Fruit fly (Drosophila melanogaster) whole organism, prepupa: Measurements from ENCODE around the gene CG12679.
A peak's percentile ranks its signal among the peaks of the same experiment; 100 is the strongest.

Experiments used
- CG10631 ChIP-seq: fragments of 200-800 bp; sonication (Bioruptor generic); optimal IDR thresholded peaks from 2 replicates; lab custom pipeline; 2016; ENCODE audit warnings: missing biosample characterization, missing genetic modification characterization
- CG11294 ChIP-seq: fragments of 200-800 bp; sonication (Bioruptor generic); IDR thresholded peaks from 2 replicates; pipeline ENCODE4 v1.3.6; 2022; ENCODE audit warnings: missing biosample characterization, missing genetic modification characterization
- CG11762 ChIP-seq: fragments of 200-800 bp; sonication (Bioruptor generic); optimal IDR thresholded peaks from 3 replicates; lab custom pipeline; 2016; ENCODE audit warnings: missing biosample characterization, missing genetic modification characterization; ENCODE audit not compliant: insufficient read depth
- CG1621 ChIP-seq: fragments of 200-800 bp; sonication (Bioruptor generic); optimal IDR thresholded peaks from 3 replicates; lab custom pipeline; 2018; ENCODE audit warnings: missing biosample characterization, mild to moderate bottlenecking, missing genetic modification characterization
- CG16779 ChIP-seq: fragments of 200-800 bp; sonication (Bioruptor generic); optimal IDR thresholded peaks from 3 replicates; lab custom pipeline; 2017; ENCODE audit warnings: missing biosample characterization, mild to moderate bottlenecking, missing genetic modification characterization
- CG3032 ChIP-seq: fragments of 200-800 bp; optimal IDR thresholded peaks from 2 replicates; lab custom pipeline; 2019; ENCODE audit warnings: missing biosample characterization, mild to moderate bottlenecking, missing genetic modification characterization, moderate library complexity
- CG31627 ChIP-seq: fragments of 200-800 bp; sonication (Bioruptor generic); optimal IDR thresholded peaks from 3 replicates; lab custom pipeline; 2016; ENCODE audit warnings: missing biosample characterization, missing genetic modification characterization
- CG6163 ChIP-seq: fragments of 200-800 bp; sonication (Bioruptor generic); IDR thresholded peaks from 3 replicates; pipeline ENCODE4 v1.3.6; 2022; ENCODE audit warnings: missing biosample characterization, missing genetic modification characterization
- CG8319 ChIP-seq: fragments of 200-800 bp; sonication (Bioruptor generic); optimal IDR thresholded peaks from 3 replicates; lab custom pipeline; 2016; ENCODE audit warnings: missing biosample characterization, missing genetic modification characterization
- CG8632 ChIP-seq: fragments of 200-800 bp; sonication (Bioruptor generic); optimal IDR thresholded peaks from 3 replicates; lab custom pipeline; 2016; ENCODE audit warnings: missing biosample characterization, missing genetic modification characterization
- CG9139 ChIP-seq: fragments of 200-800 bp; sonication (Bioruptor generic); optimal IDR thresholded peaks from 3 replicates; lab custom pipeline; 2017; ENCODE audit warnings: missing biosample characterization, mild to moderate bottlenecking, missing genetic modification characterization
- Eip75B ChIP-seq: fragments of 200-800 bp; sonication (Bioruptor generic); optimal IDR thresholded peaks from 3 replicates; lab custom pipeline; 2016; ENCODE audit warnings: missing biosample characterization, missing genetic modification characterization
- Eip78C ChIP-seq: fragments of 200-800 bp; sonication (Bioruptor generic); peaks from one replicate; lab custom pipeline; 2016; ENCODE audit warnings: missing biosample characterization, missing genetic modification characterization
- Ets21C ChIP-seq: fragments of 200-800 bp; sonication (Bioruptor generic); optimal IDR thresholded peaks from 3 replicates; lab custom pipeline; 2016; ENCODE audit warnings: missing biosample characterization, missing genetic modification characterization
- Ets96B ChIP-seq: fragments of 200-800 bp; optimal IDR thresholded peaks from 2 replicates; lab custom pipeline; 2019; ENCODE audit warnings: missing biosample characterization, mild to moderate bottlenecking, missing genetic modification characterization, moderate library complexity
- Hr38 ChIP-seq: sonication (Bioruptor generic); optimal IDR thresholded peaks from 2 replicates; lab custom pipeline; 2016; ENCODE audit warnings: missing biosample characterization, missing genetic modification characterization
- Hr39 ChIP-seq: fragments of 200-800 bp; sonication (Bioruptor generic); optimal IDR thresholded peaks from 2 replicates; lab custom pipeline; 2016; ENCODE audit warnings: missing biosample characterization, missing genetic modification characterization
- Hr4 ChIP-seq: fragments of 200-800 bp; sonication (Bioruptor generic); optimal IDR thresholded peaks from 3 replicates; lab custom pipeline; 2016; ENCODE audit warnings: missing biosample characterization, missing genetic modification characterization
- Met ChIP-seq: fragments of 200-800 bp; sonication (Bioruptor generic); optimal IDR thresholded peaks from 3 replicates; lab custom pipeline; 2016; ENCODE audit warnings: missing biosample characterization, missing genetic modification characterization
- Smox ChIP-seq: fragments of 200-800 bp; sonication (Bioruptor generic); optimal IDR thresholded peaks from 3 replicates; lab custom pipeline; 2016; ENCODE audit warnings: missing biosample characterization, missing genetic modification characterization
- Sox102F ChIP-seq: fragments of 200-800 bp; sonication (Bioruptor generic); optimal IDR thresholded peaks from 2 replicates; lab custom pipeline; 2016; ENCODE audit warnings: missing biosample characterization, mild to moderate bottlenecking, missing genetic modification characterization
- Sox14 ChIP-seq: fragments of 200-800 bp; sonication (Bioruptor generic); optimal IDR thresholded peaks from 3 replicates; lab custom pipeline; 2016; ENCODE audit warnings: missing biosample characterization, missing genetic modification characterization
- Sox15 ChIP-seq: fragments of 200-800 bp; sonication (Bioruptor generic); optimal IDR thresholded peaks from 3 replicates; lab custom pipeline; 2016; ENCODE audit warnings: missing biosample characterization, missing genetic modification characterization
- achi ChIP-seq: fragments of 200-800 bp; sonication (Bioruptor generic); optimal IDR thresholded peaks from 3 replicates; lab custom pipeline; 2016; ENCODE audit warnings: missing biosample characterization, missing genetic modification characterization
- cyc ChIP-seq: fragments of 200-800 bp; sonication (Bioruptor generic); optimal IDR thresholded peaks from 3 replicates; lab custom pipeline; 2016; ENCODE audit warnings: missing biosample characterization, missing genetic modification characterization
- dsx ChIP-seq: fragments of 200-800 bp; optimal IDR thresholded peaks from 3 replicates; lab custom pipeline; 2019; ENCODE audit warnings: missing biosample characterization, mild to moderate bottlenecking, missing genetic modification characterization, moderate library complexity; ENCODE audit not compliant: poor library complexity, severe bottlenecking
- esn ChIP-seq: fragments of 200-800 bp; sonication (Bioruptor generic); optimal IDR thresholded peaks from 2 replicates; lab custom pipeline; 2016; ENCODE audit warnings: missing biosample characterization, mild to moderate bottlenecking, missing genetic modification characterization, moderate library complexity
- fkh ChIP-seq: fragments of 200-800 bp; sonication (Bioruptor generic); optimal IDR thresholded peaks from 3 replicates; lab custom pipeline; 2017; ENCODE audit warnings: missing biosample characterization, mild to moderate bottlenecking, missing genetic modification characterization, moderate library complexity
- lz ChIP-seq: fragments of 200-800 bp; sonication (Bioruptor generic); optimal IDR thresholded peaks from 3 replicates; lab custom pipeline; 2016; ENCODE audit warnings: missing biosample characterization, missing genetic modification characterization
- net ChIP-seq: fragments of 200-800 bp; sonication (Bioruptor generic); optimal IDR thresholded peaks from 3 replicates; lab custom pipeline; 2016; ENCODE audit warnings: missing biosample characterization, missing genetic modification characterization
- spab ChIP-seq: fragments of 200-800 bp; sonication (Bioruptor generic); optimal IDR thresholded peaks from 2 replicates; lab custom pipeline; 2017; ENCODE audit warnings: missing biosample characterization, mild to moderate bottlenecking, missing genetic modification characterization, missing genetic modification reagents
- svp ChIP-seq: fragments of 200-800 bp; sonication (Bioruptor generic); peaks from one replicate; lab custom pipeline; 2016; ENCODE audit warnings: missing biosample characterization, missing genetic modification characterization

Gene CG12679

dm6 chrX:20394066-20394913, 18.0 kb upstream of the CG12679 start, which contains the start of gene HERC2 (continued):
- no peak for TF ChIP-seq dsx (GFP tag; lab: Kevin White, UChicago)
- no peak for TF ChIP-seq Hr38 (GFP tag; lab: Kevin White, UChicago)
- TF ChIP-seq Hr4 (GFP tag; lab: Kevin White, UChicago) = no peak
- TF ChIP-seq lz (GFP tag; lab: Kevin White, UChicago) = peak; percentile 59
- no peak for TF ChIP-seq CG9139 (GFP tag; lab: Kevin White, UChicago)
- TF ChIP-seq Met (GFP tag; lab: Kevin White, UChicago) = peak; percentile 61
- peak; percentile 15 for TF ChIP-seq Sox15
- peak; percentile 56 for TF ChIP-seq Smox (GFP tag; lab: Kevin White, UChicago)
- TF ChIP-seq fkh (GFP tag; lab: Kevin White, UChicago) = no peak
- peak; percentile 33 for TF ChIP-seq Ets96B
- TF ChIP-seq esn (GFP tag; lab: Kevin White, UChicago) = peak; percentile 53
- no peak for TF ChIP-seq CG10631 (GFP tag; lab: Kevin White, UChicago)
- TF ChIP-seq svp (GFP tag; lab: Kevin White, UChicago) = peak; percentile 80
- no peak for TF ChIP-seq CG8319 (GFP tag; lab: Kevin White, UChicago)
- peak; percentile 45 for TF ChIP-seq CG3032 (tag; lab: Kevin White, UChicago)
- peak; percentile 40 for TF ChIP-seq Sox102F (GFP tag; lab: Kevin White, UChicago)

dm6 chrX:20393580-20393979, 17.3 kb upstream of the CG12679 start, which contains the start of gene Syx16:
Syx16 (minus strand) TSS chrX:20393751.
- TF ChIP-seq CG11294 (GFP tag; lab: Robert Waterston, UW) (no peak), achi (peak; percentile 29), CG11762 (GFP tag; lab: Kevin White, UChicago) (no peak), Hr39 (no peak)

dm6 chrX:20391230-20391629, 14.9 kb upstream of the CG12679 start:
- TF ChIP-seq Eip78C = peak; percentile 27
- TF ChIP-seq CG8632 (GFP tag; lab: Kevin White, UChicago) = no peak
- TF ChIP-seq Ets21C (GFP tag; lab: Kevin White, UChicago) = no peak
- TF ChIP-seq Sox14 (GFP tag; lab: Kevin White, UChicago) = peak; percentile 71
- peak; percentile 24 for TF ChIP-seq dsx (GFP tag; lab: Kevin White, UChicago)
- no peak for TF ChIP-seq net (GFP tag; lab: Kevin White, UChicago)

- TF ChIP-seq CG3032 (tag; lab: Kevin White, UChicago) = no peak
- TF ChIP-seq cyc (GFP tag; lab: Kevin White, UChicago) = no peak
- no peak for TF ChIP-seq dsx (GFP tag; lab: Kevin White, UChicago)
- TF ChIP-seq CG16779 (tag; lab: Kevin White, UChicago) = no peak
- no peak for TF ChIP-seq CG31627
- TF ChIP-seq Hr39 = no peak
- no peak for TF ChIP-seq net (GFP tag; lab: Kevin White, UChicago)
- TF ChIP-seq Eip75B (GFP tag; lab: Kevin White, UChicago) = no peak
- no peak for TF ChIP-seq CG6163 (GFP tag; lab: Robert Waterston, UW)
- no peak for TF ChIP-seq Eip78C
- no peak for TF ChIP-seq spab (GFP tag; lab: Kevin White, UChicago)
- TF ChIP-seq CG1621 (tag; lab: Kevin White, UChicago) = no peak
- TF ChIP-seq Sox14 (GFP tag; lab: Kevin White, UChicago) = no peak
- TF ChIP-seq Hr38 (GFP tag; lab: Kevin White, UChicago) = no peak
- no peak for TF ChIP-seq CG8319 (GFP tag; lab: Kevin White, UChicago)
- no peak for TF ChIP-seq Sox15
These were observed 14.4 kb upstream of the CG12679 start, which contains the start of gene jb for dm6 chrX:20390706-20391105. jb (minus strand) TSS chrX:20390806.
